Worm (Caenorhabditis elegans) whole organism, L2 larva: Measurements from ENCODE around the gene K01A2.6.
"Not testable (repeated sequence)": the region's sequence is repeated elsewhere in the genome, so short reads cannot be mapped to it uniquely, and the experiment has no call there.

Experiments
- C34F6.9 ChIP-seq: fragments of 150-350 bp; optimal IDR thresholded peaks from 2 replicates; lab custom pipeline; 2014; ENCODE audit warnings: missing biosample characterization, missing genetic modification characterization
- F13H6.1 ChIP-seq: sonication (generic microtip); optimal IDR thresholded peaks from 2 replicates; lab custom pipeline; 2016; ENCODE audit warnings: missing genetic modification characterization, missing compliant biosample characterization
- R02D3.7 ChIP-seq: fragments of 150-350 bp; optimal IDR thresholded peaks from 2 replicates; lab custom pipeline; 2014; ENCODE audit warnings: missing biosample characterization, missing genetic modification characterization
- ZK546.5 ChIP-seq: sonication (generic microtip); optimal IDR thresholded peaks from 2 replicates; lab custom pipeline; 2017; ENCODE audit warnings: missing biosample characterization, missing genetic modification characterization
- aly-2 ChIP-seq: fragments of 150-350 bp; optimal IDR thresholded peaks from 2 replicates; lab custom pipeline; 2014; ENCODE audit warnings: missing biosample characterization, missing genetic modification characterization
- ama-1 ChIP-seq: fragments of 150-350 bp; optimal IDR thresholded peaks from 2 replicates; lab custom pipeline; 2018; ENCODE audit warnings: inconsistent platforms
- ceh-16 ChIP-seq: fragments of 150-350 bp; optimal IDR thresholded peaks from 2 replicates; lab custom pipeline; 2014; ENCODE audit warnings: missing biosample characterization, missing genetic modification characterization
- ceh-82 ChIP-seq: fragments of 150-350 bp; optimal IDR thresholded peaks from 2 replicates; lab custom pipeline; 2014; ENCODE audit warnings: missing biosample characterization, missing genetic modification characterization
- crh-2 ChIP-seq: sonication (generic microtip); optimal IDR thresholded peaks from 2 replicates; lab custom pipeline; 2017; ENCODE audit warnings: missing biosample characterization, missing genetic modification characterization
- dmd-4 ChIP-seq: sonication (generic microtip); optimal IDR thresholded peaks from 2 replicates; lab custom pipeline; 2017; ENCODE audit warnings: missing biosample characterization, missing genetic modification characterization
- egl-27 ChIP-seq: sonication (generic microtip); optimal IDR thresholded peaks from 3 replicates; lab custom pipeline; 2017; ENCODE audit warnings: missing biosample characterization, missing genetic modification reagents, missing genetic modification characterization
- fos-1 ChIP-seq: fragments of 150-350 bp; optimal IDR thresholded peaks from 2 replicates; lab custom pipeline; 2014; ENCODE audit warnings: missing biosample characterization, missing genetic modification characterization
- gmeb-1 ChIP-seq: fragments of 150-350 bp; optimal IDR thresholded peaks from 2 replicates; lab custom pipeline; 2014; ENCODE audit warnings: missing biosample characterization, missing genetic modification characterization
- lin-11 ChIP-seq: fragments of 150-350 bp; sonication (generic microtip); optimal IDR thresholded peaks from 2 replicates; lab custom pipeline; 2014; ENCODE audit warnings: missing biosample characterization, missing genetic modification characterization, inconsistent platforms, mixed read lengths
- lin-13 ChIP-seq: fragments of 150-350 bp; optimal IDR thresholded peaks from 2 replicates; lab custom pipeline; 2014; ENCODE audit warnings: missing biosample characterization, missing genetic modification reagents, missing genetic modification characterization
- lsy-2 ChIP-seq, 2 experiments: fragments of 150-350 bp in 1 of 2; sonication (generic microtip) in 1 of 2; optimal IDR thresholded peaks; 2 replicates each; lab custom pipeline; 2014 to 2017; ENCODE audit warnings: missing biosample characterization in 2 of 2, missing genetic modification characterization in 2 of 2
- mab-5 ChIP-seq: fragments of 150-350 bp; optimal IDR thresholded peaks from 2 replicates; lab custom pipeline; 2014; ENCODE audit warnings: missing biosample characterization, missing genetic modification characterization
- mbf-1 ChIP-seq: sonication (generic microtip); optimal IDR thresholded peaks from 2 replicates; lab custom pipeline; 2017; ENCODE audit warnings: missing biosample characterization, missing genetic modification characterization
- mdl-1 ChIP-seq, 2 experiments: fragments of 150-350 bp in 1 of 2; sonication (generic microtip) in 1 of 2; optimal IDR thresholded peaks; 2 replicates each; lab custom pipeline; 2017; ENCODE audit warnings: missing biosample characterization in 2 of 2, missing genetic modification characterization in 2 of 2
- nhr-10 ChIP-seq: sonication (generic microtip); optimal IDR thresholded peaks from 2 replicates; lab custom pipeline; 2017; ENCODE audit warnings: missing biosample characterization, missing genetic modification characterization
- nhr-11 ChIP-seq: fragments of 150-350 bp; optimal IDR thresholded peaks from 2 replicates; lab custom pipeline; 2014; ENCODE audit warnings: missing biosample characterization, missing genetic modification characterization
- nhr-12 ChIP-seq: fragments of 150-350 bp; optimal IDR thresholded peaks from 2 replicates; lab custom pipeline; 2014; ENCODE audit warnings: missing biosample characterization, missing genetic modification characterization
- nhr-129 ChIP-seq: fragments of 150-350 bp; optimal IDR thresholded peaks from 2 replicates; lab custom pipeline; 2014; ENCODE audit warnings: missing biosample characterization, missing genetic modification characterization
- nhr-237 ChIP-seq: fragments of 150-350 bp; optimal IDR thresholded peaks from 2 replicates; lab custom pipeline; 2014; ENCODE audit warnings: missing biosample characterization, missing genetic modification characterization
- nhr-25 ChIP-seq: fragments of 150-350 bp; sonication (generic microtip); optimal IDR thresholded peaks from 3 replicates; lab custom pipeline; 2014; ENCODE audit warnings: missing biosample characterization, missing genetic modification characterization
- nhr-6 ChIP-seq: fragments of 150-350 bp; optimal IDR thresholded peaks from 2 replicates; lab custom pipeline; 2014; ENCODE audit warnings: missing biosample characterization, missing genetic modification characterization
- peb-1 ChIP-seq: fragments of 150-350 bp; optimal IDR thresholded peaks from 2 replicates; lab custom pipeline; 2014; ENCODE audit warnings: missing biosample characterization, missing genetic modification characterization
- sem-4 ChIP-seq: fragments of 150-350 bp; optimal IDR thresholded peaks from 2 replicates; lab custom pipeline; 2014; ENCODE audit warnings: missing biosample characterization, missing genetic modification reagents, missing genetic modification characterization
- skn-1 ChIP-seq: sonication (generic microtip); optimal IDR thresholded peaks from 2 replicates; lab custom pipeline; 2017; ENCODE audit warnings: missing biosample characterization, missing genetic modification characterization
- sma-3 ChIP-seq: sonication (generic microtip); optimal IDR thresholded peaks from 2 replicates; lab custom pipeline; 2016; ENCODE audit warnings: missing genetic modification reagents, missing genetic modification characterization, missing compliant biosample characterization
- sma-9 ChIP-seq, 2 experiments: fragments of 150-350 bp in 1 of 2; sonication (generic microtip) in 1 of 2; optimal IDR thresholded peaks; 2 replicates each; lab custom pipeline; 2014 to 2016; ENCODE audit warnings: missing genetic modification characterization in 2 of 2, mild to moderate bottlenecking in 1 of 2, missing biosample characterization in 1 of 2, missing compliant biosample characterization in 1 of 2, missing genetic modification reagents in 1 of 2, moderate library complexity in 1 of 2
- unc-39 ChIP-seq: fragments of 150-350 bp; optimal IDR thresholded peaks from 2 replicates; lab custom pipeline; 2014; ENCODE audit warnings: missing biosample characterization, missing genetic modification characterization
- unc-55 ChIP-seq: fragments of 150-350 bp; sonication (generic microtip); optimal IDR thresholded peaks from 3 replicates; lab custom pipeline; 2014; ENCODE audit warnings: missing biosample characterization, missing genetic modification reagents, missing genetic modification characterization
- unc-62 ChIP-seq: fragments of 150-350 bp; optimal IDR thresholded peaks from 2 replicates; lab custom pipeline; 2014; ENCODE audit warnings: missing biosample characterization, missing genetic modification reagents, missing genetic modification characterization
- zag-1 ChIP-seq: fragments of 150-350 bp; optimal IDR thresholded peaks from 2 replicates; lab custom pipeline; 2014; ENCODE audit warnings: missing biosample characterization, missing genetic modification characterization
- ztf-1 ChIP-seq: fragments of 200-800 bp; sonication (Bioruptor generic); conservative IDR thresholded peaks from 2 replicates; pipeline ENCODE4 v1.3.6; 2022; ENCODE audit warnings: missing genetic modification characterization, missing compliant biosample characterization
- ztf-11 ChIP-seq: sonication (generic microtip); optimal IDR thresholded peaks from 2 replicates; lab custom pipeline; 2017; ENCODE audit warnings: missing biosample characterization, missing genetic modification characterization
- ztf-4 ChIP-seq: fragments of 150-350 bp; optimal IDR thresholded peaks from 2 replicates; lab custom pipeline; 2014; ENCODE audit warnings: missing biosample characterization, missing genetic modification characterization

Gene K01A2.6

ce11 chrII:312110-312509, 12.3 kb downstream of the K01A2.6 start, which contains the start of gene mps-2:
mps-2 (minus strand) TSS chrII:312210.
- TF ChIP-seq nhr-25 (tag; lab: Kevin White, UChicago); sem-4 (tag; lab: Kevin White, UChicago); mdl-1 (tag; optimal IDR thresholded peaks at IDR 0.05; lab: Kevin White, UChicago): not testable (repeated sequence)

DNA sequence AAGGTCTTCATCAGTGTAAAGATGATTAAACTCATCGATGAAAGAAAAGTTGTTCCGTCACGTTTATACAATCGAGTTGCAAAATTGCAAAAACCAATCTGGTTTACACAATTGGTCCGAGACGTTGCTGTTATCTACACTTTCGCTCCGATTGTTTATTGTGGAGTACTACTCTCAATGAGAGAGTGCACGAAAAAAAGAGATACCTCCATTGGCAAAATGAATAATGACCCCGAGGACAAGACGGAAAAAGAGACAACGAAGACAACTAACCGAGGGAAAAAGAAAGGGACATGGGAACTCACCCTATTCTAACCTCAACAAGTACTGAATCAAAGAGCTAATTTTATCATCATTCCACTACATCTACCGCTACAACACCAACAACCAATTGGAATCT, 13.8 kb downstream of the K01A2.6 start:
- TF ChIP-seq nhr-12 (tag; lab: Kevin White, UChicago): no peak
- no peak for TF ChIP-seq gmeb-1 (tag; lab: Kevin White, UChicago)
- TF ChIP-seq sma-9 (GFP tag; optimal IDR thresholded peaks at IDR 0.05; lab: Kevin White, UChicago): peak; percentile 1
- TF ChIP-seq sma-9 (tag; optimal IDR thresholded peaks at IDR 0.05; lab: Kevin White, UChicago): no peak
- TF ChIP-seq ceh-16 (tag; lab: Kevin White, UChicago): peak; percentile 12
- TF ChIP-seq nhr-129 (tag; lab: Kevin White, UChicago): peak; percentile 32
- TF ChIP-seq crh-2 (tag; lab: Kevin White, UChicago): no peak
- TF ChIP-seq dmd-4 (tag; lab: Kevin White, UChicago): no peak
- TF ChIP-seq mab-5: no peak
- TF ChIP-seq skn-1 (tag; lab: Kevin White, UChicago): no peak
- no peak for TF ChIP-seq ztf-1

- TF ChIP-seq gmeb-1 (tag; lab: Kevin White, UChicago) (peak; percentile 1), ama-1 (lab: Kevin White, UChicago) (peak; percentile 74), ceh-16 (tag; lab: Kevin White, UChicago) (no peak)
Measured at ce11 chrII:319459-319858, 19.7 kb downstream of the K01A2.6 start, which contains the start of gene far-7. far-7 (plus strand) TSS chrII:319789.

- TF ChIP-seq nhr-11 (no peak), ceh-16 (tag; lab: Kevin White, UChicago) (no peak), ztf-11 (no peak), crh-2 (tag; lab: Kevin White, UChicago) (no peak), nhr-10 (tag; lab: Kevin White, UChicago) (no peak), zag-1 (tag; lab: Kevin White, UChicago) (no peak), aly-2 (tag; lab: Kevin White, UChicago) (no peak), mdl-1 (tag; optimal IDR thresholded peaks at IDR 0.05; lab: Kevin White, UChicago) (no peak), R02D3.7 (tag; lab: Kevin White, UChicago) (no peak), sma-9 (GFP tag; optimal IDR thresholded peaks at IDR 0.05; lab: Kevin White, UChicago) (no peak), sma-9 (tag; optimal IDR thresholded peaks at IDR 0.05; lab: Kevin White, UChicago) (no peak), skn-1 (tag; lab: Kevin White, UChicago) (no peak)
- TF ChIP-seq, all 48 proteins: peak for 0
Measured at ce11 chrII:320783-321182, 21.0 kb downstream of the K01A2.6 start.

- TF ChIP-seq ZK546.5 (tag; lab: Kevin White, UChicago) (no peak), ztf-11 (no peak), ztf-1 (no peak), ceh-82 (tag; lab: Kevin White, UChicago) (no peak), unc-55 (no peak), unc-39 (tag; lab: Kevin White, UChicago) (no peak), sma-3 (GFP tag; lab: Kevin White, UChicago) (no peak), nhr-25 (tag; lab: Kevin White, UChicago) (no peak)
- TF ChIP-seq, all 48 proteins: peak for 0
Measured at ce11 chrII:321183-321582, 21.4 kb downstream of the K01A2.6 start.

ce11 chrII:323048-323776, 23.4 kb downstream of the K01A2.6 start, which contains the start of gene K01A2.10:
K01A2.10 (minus strand) TSS chrII:323098.
- TF ChIP-seq crh-2 (tag; lab: Kevin White, UChicago): peak; percentile 46
- TF ChIP-seq nhr-6 (tag; lab: Kevin White, UChicago): peak; percentile 26
- TF ChIP-seq mab-5: peak; percentile 36
- TF ChIP-seq sem-4 (tag; lab: Kevin White, UChicago): peak; percentile 68
- TF ChIP-seq nhr-129 (tag; lab: Kevin White, UChicago): peak; percentile 88
- no peak for TF ChIP-seq unc-62 (GFP tag; lab: Kevin White, UChicago)
- TF ChIP-seq egl-27 (tag; lab: Kevin White, UChicago): peak; percentile 68
- no peak for TF ChIP-seq sma-3 (GFP tag; lab: Kevin White, UChicago)
- no peak for TF ChIP-seq mbf-1 (tag; lab: Kevin White, UChicago)
- peak; percentile 38 for TF ChIP-seq sma-9 (GFP tag; optimal IDR thresholded peaks at IDR 0.05; lab: Kevin White, UChicago)
- no peak for TF ChIP-seq sma-9 (tag; optimal IDR thresholded peaks at IDR 0.05; lab: Kevin White, UChicago)
- no peak for TF ChIP-seq dmd-4 (tag; lab: Kevin White, UChicago)
- peak; percentile 94 for TF ChIP-seq unc-55
- TF ChIP-seq lin-13 (GFP tag; lab: Kevin White, UChicago): peak; percentile 30
- TF ChIP-seq nhr-237 (tag; lab: Kevin White, UChicago): no peak
- no peak for TF ChIP-seq nhr-10 (tag; lab: Kevin White, UChicago)
- peak; percentile 29 for TF ChIP-seq lin-11 (tag; lab: Kevin White, UChicago)
- TF ChIP-seq peb-1 (tag; lab: Kevin White, UChicago): no peak
- TF ChIP-seq fos-1 (tag; lab: Kevin White, UChicago): peak; percentile 42
- TF ChIP-seq F13H6.1 (tag; lab: Kevin White, UChicago): peak; percentile 32
- TF ChIP-seq ceh-82 (tag; lab: Kevin White, UChicago): no peak
- TF ChIP-seq lsy-2 (tag; optimal IDR thresholded peaks at IDR 0.05; lab: Kevin White, UChicago): peak in 1 of 2 experiments; percentile 59
- TF ChIP-seq nhr-25 (tag; lab: Kevin White, UChicago): peak; percentile 26
- peak; percentile 73 for TF ChIP-seq zag-1 (tag; lab: Kevin White, UChicago)
- peak; percentile 14 for TF ChIP-seq ztf-4 (tag; lab: Kevin White, UChicago)
- peak; percentile 78 for TF ChIP-seq C34F6.9
